Worm (Caenorhabditis elegans): Measurements from ENCODE around the gene F21D5.3.

The F21D5.3 gene

DNA sequence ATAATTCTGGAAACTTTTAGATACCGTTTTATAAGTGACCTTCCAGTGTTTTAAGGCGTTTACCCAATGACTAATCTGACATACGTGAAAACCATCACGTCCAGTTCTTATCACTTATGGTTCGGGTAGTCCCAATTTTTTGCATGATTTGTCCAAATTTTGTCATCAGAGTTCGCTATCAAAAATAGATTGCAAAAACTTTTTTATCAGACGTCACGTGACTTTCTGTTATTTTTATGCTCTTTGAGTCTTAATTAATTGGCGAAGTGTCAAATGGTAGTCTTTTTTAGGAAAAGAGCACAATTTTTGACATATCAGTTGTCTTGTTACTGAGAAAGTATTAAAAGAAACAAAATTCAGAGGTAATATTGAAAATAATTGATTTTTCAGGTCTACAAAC lies 979 bp upstream of the F21D5.3 start (continued):
- TF ChIP-seq F26F4.8 (GFP tag; conservative IDR thresholded peaks at IDR 0.05) (no peak), daf-12 (tag; optimal IDR thresholded peaks at IDR 0.05) (no peak), zfp-3 (GFP tag; conservative IDR thresholded peaks at IDR 0.05) (no peak), lin-1 (GFP tag; IDR thresholded peaks at IDR 0.05) (no peak), hlh-11 (tag; optimal IDR thresholded peaks at IDR 0.05) (peak; percentile 60), daf-16 (GFP tag; optimal IDR thresholded peaks at IDR 0.05) (no peak), daf-16 (tag; optimal IDR thresholded peaks at IDR 0.05) (peak; percentile 63), dve-1 (tag; optimal IDR thresholded peaks at IDR 0.05; ENCODE audit: insufficient read depth) (peak; percentile 53), dpl-1 (GFP tag; optimal IDR thresholded peaks at IDR 0.05) (no peak), duxl-1 (tag; optimal IDR thresholded peaks at IDR 0.05; ENCODE audit: poor library complexity) (no peak), spr-3 (GFP tag; optimal IDR thresholded peaks at IDR 0.05) (no peak)

DNA sequence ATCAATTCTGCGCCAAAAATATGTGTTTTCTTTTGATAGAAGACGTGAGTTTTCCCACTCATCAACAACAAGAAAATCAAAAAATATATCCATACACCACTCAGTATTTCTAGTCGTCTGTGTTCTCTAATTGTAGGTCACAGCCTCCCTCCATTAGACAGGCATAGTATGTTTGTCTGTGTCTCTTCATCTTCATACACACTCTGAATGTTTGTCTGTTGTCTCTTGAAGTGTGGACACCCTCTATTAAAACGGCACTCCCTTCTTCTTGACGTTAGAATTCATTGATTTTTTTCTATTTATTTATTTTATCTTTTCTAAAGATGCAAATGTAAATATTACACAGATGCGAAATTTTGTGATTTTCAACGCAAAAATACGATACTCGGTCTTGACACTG lies 6.7 kb downstream of the F21D5.3 start:
- TF ChIP-seq jun-1 (tag; optimal IDR thresholded peaks at IDR 0.05) (no peak), nhr-76 (tag; optimal IDR thresholded peaks at IDR 0.05) (no peak), D1046.2 (GFP tag; IDR thresholded peaks at IDR 0.05) (no peak), gei-8 (GFP tag; optimal IDR thresholded peaks at IDR 0.05) (no peak), nhr-28 (tag; optimal IDR thresholded peaks at IDR 0.05) (peak; percentile 5), dmd-8 (GFP tag; IDR thresholded peaks at IDR 0.05) (no peak), dmd-9 (GFP tag; IDR thresholded peaks at IDR 0.05) (no peak), ctbp-1 (GFP tag; IDR thresholded peaks at IDR 0.05) (no peak), lsy-2 (tag; optimal IDR thresholded peaks at IDR 0.05) (peak in 1 of 2 experiments; percentile 32), zag-1 (tag; optimal IDR thresholded peaks at IDR 0.05) (no peak), ztf-11 (tag; optimal IDR thresholded peaks at IDR 0.05) (no peak), set-16 (GFP tag; IDR thresholded peaks at IDR 0.05) (no peak), unc-39 (tag; optimal IDR thresholded peaks at IDR 0.05) (no peak), tra-1 (GFP tag; IDR thresholded peaks at IDR 0.05) (no peak), saeg-2 (GFP tag; IDR thresholded peaks at IDR 0.05) (no peak), snpc-1.2 (GFP tag; IDR thresholded peaks at IDR 0.05) (no peak), snpc-4 (tag; optimal IDR thresholded peaks at IDR 0.05) (no peak), mes-2 (tag; optimal IDR thresholded peaks at IDR 0.05; ENCODE audit: poor library complexity, severe bottlenecking) (peak; percentile 27), hlh-30 (tag; optimal IDR thresholded peaks at IDR 0.05; ENCODE audit: insufficient read depth) (peak; percentile 10)

DNA sequence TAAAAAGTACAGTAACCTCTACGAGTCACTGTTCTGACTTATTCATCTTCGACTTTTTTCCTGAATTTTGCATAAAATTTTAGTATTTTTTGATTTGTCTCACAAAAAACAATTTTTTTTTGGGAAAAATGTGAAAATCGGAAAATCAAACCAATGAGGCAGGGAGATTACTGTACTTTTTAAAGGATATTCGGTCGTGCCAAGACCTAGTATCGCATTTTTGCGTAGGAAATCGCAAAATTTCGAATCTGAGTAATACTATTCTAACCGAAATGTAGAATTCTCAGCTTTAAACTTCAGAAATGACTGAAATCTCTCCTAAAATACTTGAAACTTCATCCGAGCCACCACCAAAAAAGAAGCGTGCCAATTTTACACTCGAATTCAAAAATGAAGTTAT lies 7.2 kb downstream of the F21D5.3 start, which contains the start of gene F21D5.4:
F21D5.4 (plus strand) TSS at position 301 of the 400 bp plus-strand sequence.
- TF ChIP-seq mxl-3 (GFP tag; optimal IDR thresholded peaks at IDR 0.05) = no peak
- TF ChIP-seq zip-11 (GFP tag; IDR thresholded peaks at IDR 0.05) = no peak
- TF ChIP-seq nhr-237 (tag; optimal IDR thresholded peaks at IDR 0.05) = no peak
- TF ChIP-seq nhr-25 (tag; optimal IDR thresholded peaks at IDR 0.05; ENCODE audit: borderline replicate concordance, insufficient read depth) = no peak
- no peak for TF ChIP-seq lin-39 (tag; optimal IDR thresholded peaks at IDR 0.05)

DNA sequence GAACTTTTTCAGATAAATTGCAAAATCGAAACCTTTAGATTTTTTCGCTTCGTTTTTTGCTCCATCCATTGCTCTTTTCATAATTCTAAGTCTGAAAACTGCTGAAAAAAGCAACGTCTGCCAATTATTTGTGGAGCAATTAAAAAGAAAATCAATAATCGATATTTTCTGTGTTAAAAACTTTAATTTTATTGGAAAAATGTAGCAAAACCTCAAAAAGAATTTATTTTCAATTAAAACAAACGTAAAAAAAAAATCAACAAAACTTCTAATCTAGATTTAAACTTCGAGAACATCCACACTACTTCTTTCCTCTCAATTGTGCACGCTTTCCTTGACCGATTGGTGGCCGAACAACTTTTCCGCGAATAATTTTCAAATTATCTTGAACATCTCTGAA lies 8.7 kb downstream of the F21D5.3 start, which contains the start of gene F21D5.5:
F21D5.5 (minus strand) TSS at position 101 of the 400 bp plus-strand sequence.
- TF ChIP-seq F44E2.7 (GFP tag; IDR thresholded peaks at IDR 0.05) (no peak), zip-11 (GFP tag; IDR thresholded peaks at IDR 0.05) (no peak), ceh-28 (tag; optimal IDR thresholded peaks at IDR 0.05) (peak; percentile 24), unc-39 (tag; optimal IDR thresholded peaks at IDR 0.05) (no peak), php-3 (GFP tag; IDR thresholded peaks at IDR 0.05) (no peak)

Data from whole organism, L4 larva.